Worm (Caenorhabditis elegans): ENCODE data around the gene mrck-1.

- TF ChIP-seq nhr-12 (tag; optimal IDR thresholded peaks at IDR 0.05) (no peak), unc-120 (tag; optimal IDR thresholded peaks at IDR 0.05; ENCODE audit: poor library complexity, severe bottlenecking) (no peak), pha-4 (tag; optimal IDR thresholded peaks at IDR 0.05) (no peak), bed-3 (GFP tag; optimal IDR thresholded peaks at IDR 0.05) (no peak), ztf-11 (tag; optimal IDR thresholded peaks at IDR 0.05) (no peak), lsy-2 (tag; optimal IDR thresholded peaks at IDR 0.05) (no peak)
Measured at ce11 chrV:6217142-6217541, 49.9 kb downstream of the mrck-1 start.
